Worm (Caenorhabditis elegans) whole organism, midembryonic: ENCODE data around the gene F31F6.1.

Experiments used
- T22C8.4 ChIP-seq: fragments of 200-800 bp; sonication (Bioruptor generic); IDR thresholded peaks from 2 replicates; pipeline ENCODE4 v1.3.6; 2022; ENCODE audit warnings: missing genetic modification characterization, missing compliant biosample characterization
- flt-1 ChIP-seq: fragments of 200-800 bp; sonication (Bioruptor generic); IDR thresholded peaks from 2 replicates; pipeline ENCODE4 v1.3.6; 2022; ENCODE audit warnings: missing genetic modification characterization, missing compliant biosample characterization
- tab-1 ChIP-seq: fragments of 200-800 bp; sonication (Bioruptor generic); IDR thresholded peaks from 2 replicates; pipeline ENCODE4 v1.3.6; 2022; ENCODE audit warnings: missing genetic modification characterization, missing compliant biosample characterization
- ztf-23 ChIP-seq: fragments of 200-800 bp; sonication (Bioruptor generic); IDR thresholded peaks from 2 replicates; pipeline ENCODE4 v1.3.6; 2022; ENCODE audit warnings: missing genetic modification reagents, missing genetic modification characterization, missing compliant biosample characterization

- TF ChIP-seq T22C8.4 (GFP tag; lab: Robert Waterston, UW) (no peak), ztf-23 (no peak), flt-1 (GFP tag; lab: Robert Waterston, UW) (no peak), tab-1 (no peak)
Observed at ce11 chrX:14888188-14888587, 20.1 kb upstream of the F31F6.1 start, which contains the start of gene daf-6.
